Worm (Caenorhabditis elegans): ENCODE measurements around the gene K11G9.5.

- TF ChIP-seq nhr-90 (tag; optimal IDR thresholded peaks at IDR 0.05) (no peak), B0261.1 (tag; optimal IDR thresholded peaks at IDR 0.05) (no peak), sptf-2 (GFP tag; optimal IDR thresholded peaks at IDR 0.05) (no peak)
These were observed 1.8 kb upstream of the K11G9.5 start for ce11 chrV:6690075-6690474.
